Worm (Caenorhabditis elegans) whole organism, L3 larva: ENCODE measurements around the gene crh-1.

ENCODE experiments used
- R02D3.7 ChIP-seq: fragments of 150-350 bp; optimal IDR thresholded peaks from 2 replicates; lab custom pipeline; 2014; ENCODE audit warnings: missing biosample characterization, missing genetic modification characterization
- aly-2 ChIP-seq: fragments of 150-350 bp; optimal IDR thresholded peaks from 2 replicates; lab custom pipeline; 2014; ENCODE audit warnings: missing biosample characterization, missing genetic modification characterization
- elt-3 ChIP-seq, 3 experiments: fragments of 150-350 bp in 1 of 3; sonication (generic microtip) in 2 of 3; optimal IDR thresholded peaks; 2 replicates in 2 of 3; 4 replicates in 1 of 3; lab custom pipeline; 2014 to 2017; ENCODE audit warnings: missing biosample characterization in 3 of 3, missing genetic modification characterization in 3 of 3
- mdl-1 ChIP-seq: fragments of 150-350 bp; optimal IDR thresholded peaks from 2 replicates; lab custom pipeline; 2014; ENCODE audit warnings: missing biosample characterization, missing genetic modification characterization
- nhr-28 ChIP-seq: fragments of 150-350 bp; optimal IDR thresholded peaks from 2 replicates; lab custom pipeline; 2014; ENCODE audit warnings: missing biosample characterization, missing genetic modification characterization
- zag-1 ChIP-seq: fragments of 150-350 bp; optimal IDR thresholded peaks from 2 replicates; lab custom pipeline; 2014; ENCODE audit warnings: missing biosample characterization, missing genetic modification characterization

DNA sequence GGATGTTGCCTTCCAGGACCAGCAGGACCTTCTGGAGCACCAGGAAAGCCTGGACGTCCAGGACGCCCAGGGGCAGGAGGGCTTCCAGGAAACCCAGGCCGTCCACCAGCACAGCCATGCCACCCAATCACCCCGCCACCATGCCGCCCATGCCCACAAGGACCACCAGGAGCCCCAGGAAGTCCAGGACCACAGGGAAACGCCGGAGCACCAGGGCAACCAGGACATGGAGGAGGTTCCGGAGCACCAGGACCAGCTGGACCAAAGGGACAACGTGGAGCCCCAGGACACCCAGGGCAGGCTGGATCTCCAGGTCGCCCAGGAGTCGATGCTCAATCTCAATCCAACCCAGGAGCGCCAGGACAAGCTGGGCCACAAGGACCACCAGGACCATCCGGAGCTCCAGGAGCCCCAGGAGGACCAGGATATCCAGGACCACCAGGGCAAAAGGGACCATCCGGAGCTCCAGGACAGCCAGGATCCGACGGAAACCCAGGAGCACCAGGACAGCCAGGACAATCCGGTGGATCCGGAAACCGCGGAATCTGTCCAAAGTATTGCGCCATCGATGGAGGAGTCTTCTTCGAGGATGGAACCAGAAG lies 46.9 kb downstream of the crh-1 start:
- TF ChIP-seq aly-2 (tag; lab: Kevin White, UChicago): no peak
- no peak for TF ChIP-seq R02D3.7 (tag; lab: Kevin White, UChicago)
- no peak for TF ChIP-seq mdl-1 (tag; lab: Kevin White, UChicago)
- TF ChIP-seq zag-1 (tag; lab: Kevin White, UChicago): no peak
- no peak for TF ChIP-seq nhr-28
- no peak for TF ChIP-seq elt-3 (tag; optimal IDR thresholded peaks at IDR 0.05; lab: Kevin White, UChicago)
